Worm (Caenorhabditis elegans): Measurements from ENCODE around the gene pkc-2.

Gene pkc-2

DNA sequence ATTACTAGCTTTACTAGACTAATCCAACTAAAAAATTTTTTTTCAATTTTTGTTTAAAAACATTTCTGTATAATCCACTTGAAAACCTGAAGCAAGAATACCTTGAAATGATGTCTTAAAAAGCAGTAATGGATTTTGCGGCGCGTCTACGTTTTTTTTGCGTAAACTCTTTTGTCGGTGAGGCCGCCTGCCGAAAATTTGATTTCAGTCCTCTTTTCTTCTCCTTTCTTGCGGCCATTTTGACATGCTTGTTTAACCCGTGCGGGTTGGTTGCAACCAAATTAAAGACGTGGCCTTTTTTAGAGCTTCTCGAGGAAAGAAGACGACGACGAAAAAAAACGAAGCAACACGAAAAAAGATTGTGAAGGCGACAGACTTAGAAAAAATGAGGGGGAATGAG, 3.5 kb upstream of the pkc-2 start:
- TF ChIP-seq nhr-76 (tag; optimal IDR thresholded peaks at IDR 0.05) (no peak), hmg-11 (tag; optimal IDR thresholded peaks at IDR 0.05) (no peak), fkh-10 (GFP tag; optimal IDR thresholded peaks at IDR 0.05) (peak; percentile 62)

DNA sequence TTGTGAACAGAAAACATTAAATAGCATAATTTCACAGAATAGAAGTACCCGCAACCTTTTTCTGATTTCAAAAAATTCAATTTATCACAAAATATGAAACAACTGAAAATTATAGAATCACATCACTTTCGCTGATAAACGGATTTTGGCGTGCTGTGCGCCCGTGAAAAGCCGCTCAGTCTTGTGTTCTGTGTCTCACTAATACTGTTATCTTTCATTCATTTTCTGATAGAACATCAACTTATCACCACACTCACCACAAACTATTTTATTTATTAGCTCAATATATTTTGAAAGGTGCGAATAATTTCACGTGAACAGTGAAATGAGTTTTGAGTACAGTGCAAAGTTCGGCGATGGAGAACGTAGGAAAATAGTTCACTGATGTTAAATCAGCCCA, 536 bp upstream of the pkc-2 start:
- TF ChIP-seq skn-1 (tag; optimal IDR thresholded peaks at IDR 0.05) (no peak), jun-1 (tag; optimal IDR thresholded peaks at IDR 0.05) (peak; percentile 50), elt-2 (tag; optimal IDR thresholded peaks at IDR 0.05) (peak; percentile 92), pqm-1 (tag; optimal IDR thresholded peaks at IDR 0.05) (peak; percentile 83), pha-4 (tag; optimal IDR thresholded peaks at IDR 0.05) (peak; percentile 0)

DNA sequence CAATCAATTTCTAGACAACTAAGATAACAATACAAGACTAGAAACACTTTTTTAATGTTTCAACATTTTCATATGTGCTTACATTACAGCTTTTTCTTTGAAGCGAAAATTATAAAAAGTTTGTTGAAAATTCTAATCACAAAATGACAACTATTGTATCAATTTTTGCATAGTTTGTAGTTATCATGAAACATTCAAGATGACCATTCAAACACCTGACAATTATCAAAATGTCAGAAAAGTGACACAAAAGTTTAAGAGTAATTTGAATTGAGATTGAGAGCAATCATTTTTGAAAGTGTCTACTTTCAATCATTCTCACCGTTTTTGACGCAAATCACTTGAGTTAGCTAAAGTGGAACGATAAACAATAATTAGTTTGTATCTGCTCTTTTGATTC, 5.3 kb downstream of the pkc-2 start:
- no peak for TF ChIP-seq ama-1 (optimal IDR thresholded peaks at IDR 0.05)
- no peak for TF ChIP-seq nhr-77 (tag; optimal IDR thresholded peaks at IDR 0.05)
- TF ChIP-seq egl-5 (tag; optimal IDR thresholded peaks at IDR 0.05): no peak
- TF ChIP-seq ztf-11 (tag; optimal IDR thresholded peaks at IDR 0.05): no peak
- TF ChIP-seq ceh-9 (tag; optimal IDR thresholded peaks at IDR 0.05): no peak
- no peak for TF ChIP-seq nhr-67 (tag; optimal IDR thresholded peaks at IDR 0.05)

DNA sequence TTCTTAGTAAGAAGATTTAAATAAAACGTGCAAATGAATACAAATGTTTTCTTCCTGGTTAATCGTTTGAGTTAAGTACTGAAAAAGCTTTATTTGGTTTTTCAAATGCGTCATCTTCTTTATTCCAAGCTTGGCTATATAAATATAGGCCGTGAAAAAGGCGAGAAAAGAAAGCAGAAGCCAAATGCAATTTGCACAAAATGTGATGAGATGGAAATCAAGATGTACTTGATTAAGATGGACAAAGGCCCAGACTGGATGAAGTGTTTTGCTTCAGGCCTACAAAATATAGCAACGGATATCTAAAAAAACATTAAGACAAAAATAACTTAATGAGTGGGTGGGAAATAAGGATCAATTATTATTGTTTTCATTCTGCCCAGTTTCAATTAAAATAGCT, 7.6 kb downstream of the pkc-2 start:
- no peak for TF ChIP-seq ceh-16 (tag; optimal IDR thresholded peaks at IDR 0.05)
- TF ChIP-seq fkh-10 (GFP tag; optimal IDR thresholded peaks at IDR 0.05): peak; percentile 70
- TF ChIP-seq nhr-43 (tag; optimal IDR thresholded peaks at IDR 0.05; ENCODE audit: poor library complexity, severe bottlenecking): no peak

DNA sequence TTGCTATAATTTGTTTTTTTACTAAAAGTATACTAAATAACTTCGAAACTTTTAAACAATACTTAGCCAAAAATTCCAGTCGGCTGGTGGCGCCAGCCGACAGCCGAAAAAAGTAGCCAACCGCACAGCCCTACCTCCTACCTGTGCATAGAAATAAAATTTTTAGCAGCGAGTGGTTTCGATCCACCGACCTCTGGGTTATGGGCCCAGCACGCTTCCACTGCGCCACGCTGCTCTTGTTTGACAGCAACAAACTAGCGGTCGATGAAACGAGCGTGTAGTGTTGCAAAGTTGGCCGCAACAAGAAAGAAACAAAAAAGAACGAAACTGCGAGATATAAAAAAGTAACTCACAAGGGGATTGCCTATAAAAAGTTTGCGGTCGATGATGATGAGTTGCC, 8.4 kb downstream of the pkc-2 start:
- no peak for TF ChIP-seq egl-5 (tag; optimal IDR thresholded peaks at IDR 0.05)
- TF ChIP-seq elt-2 (tag; optimal IDR thresholded peaks at IDR 0.05): peak; percentile 41
- no peak for TF ChIP-seq zag-1 (tag; optimal IDR thresholded peaks at IDR 0.05)
- TF ChIP-seq fkh-2 (tag; optimal IDR thresholded peaks at IDR 0.05): no peak
- TF ChIP-seq nhr-77 (tag; optimal IDR thresholded peaks at IDR 0.05): no peak
- TF ChIP-seq nfya-1 (tag; optimal IDR thresholded peaks at IDR 0.05; ENCODE audit: insufficient read depth): peak; percentile 33
- peak; percentile 35 for TF ChIP-seq lin-39 (tag; optimal IDR thresholded peaks at IDR 0.05)
- TF ChIP-seq nhr-25 (tag; optimal IDR thresholded peaks at IDR 0.05): no peak
- TF ChIP-seq tbx-2 (tag; optimal IDR thresholded peaks at IDR 0.05): peak; percentile 35
- no peak for TF ChIP-seq ZK546.5 (tag; optimal IDR thresholded peaks at IDR 0.05)
- TF ChIP-seq jun-1 (tag; optimal IDR thresholded peaks at IDR 0.05): peak; percentile 30
- no peak for TF ChIP-seq R02D3.7 (tag; optimal IDR thresholded peaks at IDR 0.05)
- TF ChIP-seq skn-1 (tag; optimal IDR thresholded peaks at IDR 0.05): peak; percentile 8
- peak; percentile 53 for TF ChIP-seq pha-4 (tag; optimal IDR thresholded peaks at IDR 0.05)
- TF ChIP-seq nhr-67 (tag; optimal IDR thresholded peaks at IDR 0.05): no peak
- TF ChIP-seq hmg-11 (tag; optimal IDR thresholded peaks at IDR 0.05): peak; percentile 53
- peak; percentile 68 for TF ChIP-seq lsy-12 (tag; optimal IDR thresholded peaks at IDR 0.05)
- TF ChIP-seq nhr-237 (tag; optimal IDR thresholded peaks at IDR 0.05): no peak

DNA sequence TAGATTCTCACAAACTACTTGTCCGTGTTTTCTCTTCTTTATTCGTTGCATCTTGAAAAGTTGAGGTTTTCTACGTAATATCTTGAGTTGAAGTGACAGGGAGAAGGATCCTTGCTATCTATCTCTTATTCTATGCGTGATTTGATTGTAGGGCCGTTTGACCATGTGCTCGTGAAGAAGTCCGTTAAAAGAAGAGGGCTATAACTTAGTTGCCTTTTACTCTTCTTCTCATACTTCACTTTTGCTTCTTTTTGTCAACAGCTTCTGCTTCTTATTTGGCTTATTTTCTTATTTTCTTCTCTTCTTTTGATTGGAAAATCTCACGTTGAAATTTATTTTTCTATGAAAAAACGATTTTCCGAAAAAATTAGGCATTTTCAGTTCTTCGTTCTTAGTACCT, 9.1 kb downstream of the pkc-2 start:
- TF ChIP-seq nhr-67 (tag; optimal IDR thresholded peaks at IDR 0.05) (no peak), fkh-10 (GFP tag; optimal IDR thresholded peaks at IDR 0.05) (peak; percentile 39), nhr-76 (tag; optimal IDR thresholded peaks at IDR 0.05) (no peak), nhr-23 (tag; optimal IDR thresholded peaks at IDR 0.05) (no peak), snpc-4 (tag; optimal IDR thresholded peaks at IDR 0.05) (no peak)

DNA sequence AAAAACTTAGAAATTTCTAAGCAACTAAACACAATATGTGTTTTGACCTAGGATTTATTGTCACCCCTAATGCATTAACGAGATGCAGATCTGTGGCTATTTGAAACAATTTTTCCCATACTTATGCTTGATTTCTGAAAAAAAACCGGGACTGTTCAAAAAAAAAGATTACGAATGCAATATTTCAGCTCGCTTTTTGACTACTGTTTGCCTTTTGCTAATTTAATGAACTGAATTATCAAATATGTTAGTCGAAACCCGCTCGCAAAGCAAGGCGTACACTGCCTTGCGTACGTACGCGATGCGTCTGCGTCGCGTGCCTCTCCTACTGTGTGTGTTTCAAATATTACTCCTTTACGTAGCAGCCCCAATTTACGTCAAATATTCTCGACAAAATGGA, 22.4 kb downstream of the pkc-2 start, which contains the start of gene C23F12.4:
Gene C23F12.4, plus strand, starts transcription at position 301 of the 400 bp plus-strand sequence.
- TF ChIP-seq nhr-12 (tag; optimal IDR thresholded peaks at IDR 0.05): no peak
- TF ChIP-seq R02D3.7 (tag; optimal IDR thresholded peaks at IDR 0.05): no peak
- TF ChIP-seq nhr-67 (tag; optimal IDR thresholded peaks at IDR 0.05): no peak
- TF ChIP-seq nhr-76 (tag; optimal IDR thresholded peaks at IDR 0.05): no peak

DNA sequence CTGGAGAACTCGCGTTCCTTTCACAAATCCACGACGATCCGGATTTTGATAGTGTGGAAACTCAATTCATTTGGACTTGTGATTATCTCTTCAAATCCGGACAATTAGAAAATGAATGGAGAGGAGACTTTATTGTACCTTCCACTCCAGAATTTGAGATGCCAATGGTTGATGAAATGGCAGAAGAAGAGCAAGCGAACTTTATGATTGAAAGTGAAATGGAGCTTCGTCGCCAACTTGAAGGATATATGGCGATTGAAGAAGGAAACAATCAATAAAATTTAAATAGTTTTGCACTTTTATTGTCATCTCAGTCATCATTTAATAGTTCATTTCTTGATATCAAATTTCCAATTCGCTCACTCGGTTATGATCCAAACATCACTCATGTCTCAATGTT, 24.1 kb downstream of the pkc-2 start:
- TF ChIP-seq unc-62 (GFP tag; optimal IDR thresholded peaks at IDR 0.05) (no peak), elt-1 (tag; optimal IDR thresholded peaks at IDR 0.05) (no peak), ZK546.5 (tag; optimal IDR thresholded peaks at IDR 0.05) (no peak), ztf-11 (tag; optimal IDR thresholded peaks at IDR 0.05) (no peak), snpc-4 (tag; optimal IDR thresholded peaks at IDR 0.05) (no peak)

All from whole organism, L3 larva.